Fruit fly (Drosophila melanogaster) whole organism, embryonic: ENCODE results near the gene Mal-B1.

Experiments
- Antp ChIP-seq: fragments of 200-800 bp; sonication (Bioruptor generic); optimal IDR thresholded peaks from 3 replicates; lab custom pipeline; 2016; ENCODE audit warnings: missing biosample characterization, missing genetic modification characterization
- B-H2 ChIP-seq: fragments of 200-800 bp; sonication (Bioruptor generic); optimal IDR thresholded peaks from 2 replicates; lab custom pipeline; 2018; ENCODE audit warnings: missing biosample characterization, mild to moderate bottlenecking, missing genetic modification characterization
- CG11085 ChIP-seq: fragments of 200-800 bp; sonication (Bioruptor generic); IDR thresholded peaks from 2 replicates; pipeline ENCODE4 v1.3.6; 2022; ENCODE audit warnings: missing biosample characterization, missing genetic modification characterization
- CG12155 ChIP-seq: fragments of 200-800 bp; sonication (Bioruptor generic); optimal IDR thresholded peaks from 3 replicates; lab custom pipeline; 2016; ENCODE audit warnings: missing biosample characterization, missing genetic modification characterization
- CG12219 ChIP-seq: fragments of 200-800 bp; sonication (Bioruptor generic); optimal IDR thresholded peaks from 3 replicates; lab custom pipeline; 2018; ENCODE audit warnings: missing biosample characterization, mild to moderate bottlenecking, missing genetic modification characterization
- CG12236 ChIP-seq: fragments of 200-800 bp; sonication (Bioruptor generic); optimal IDR thresholded peaks from 2 replicates; lab custom pipeline; 2016; ENCODE audit warnings: missing biosample characterization, missing genetic modification characterization
- CG12769 ChIP-seq: fragments of 200-800 bp; sonication (Bioruptor generic); optimal IDR thresholded peaks from 2 replicates; lab custom pipeline; 2019; ENCODE audit warnings: missing biosample characterization, mild to moderate bottlenecking, missing genetic modification characterization, moderate library complexity
- CG1603 ChIP-seq: fragments of 200-800 bp; sonication (Bioruptor generic); optimal IDR thresholded peaks from 2 replicates; lab custom pipeline; 2019; ENCODE audit warnings: missing biosample characterization, mild to moderate bottlenecking, missing genetic modification characterization, moderate library complexity
- CG18599 ChIP-seq: fragments of 200-800 bp; sonication (Bioruptor generic); optimal IDR thresholded peaks from 3 replicates; lab custom pipeline; 2017; ENCODE audit warnings: missing biosample characterization, missing genetic modification characterization, mild to moderate bottlenecking, moderate library complexity, missing genetic modification reagents
- CG31388 ChIP-seq: fragments of 200-800 bp; sonication (Bioruptor generic); optimal IDR thresholded peaks from 2 replicates; lab custom pipeline; 2016; ENCODE audit warnings: missing biosample characterization, missing genetic modification characterization
- CG3163 ChIP-seq: fragments of 200-800 bp; sonication (Bioruptor generic); optimal IDR thresholded peaks from 3 replicates; lab custom pipeline; 2016; ENCODE audit warnings: missing biosample characterization, missing genetic modification characterization
- CG3281 ChIP-seq: fragments of 200-800 bp; sonication (Bioruptor generic); optimal IDR thresholded peaks from 3 replicates; lab custom pipeline; 2017; ENCODE audit warnings: missing biosample characterization, mild to moderate bottlenecking, missing genetic modification characterization
- CG34224 ChIP-seq: fragments of 200-800 bp; sonication (Bioruptor generic); IDR thresholded peaks from 3 replicates; pipeline ENCODE4 v1.3.6; 2022; ENCODE audit warnings: missing biosample characterization, missing genetic modification characterization; ENCODE audit not compliant: partially characterized antibody
- CG42726 ChIP-seq: fragments of 200-800 bp; sonication (Bioruptor generic); IDR thresholded peaks from 2 replicates; pipeline ENCODE4 v1.3.6; 2022; ENCODE audit warnings: missing biosample characterization, missing genetic modification characterization; ENCODE audit not compliant: partially characterized antibody
- CG5180 ChIP-seq: fragments of 200-800 bp; sonication (Bioruptor generic); optimal IDR thresholded peaks from 3 replicates; lab custom pipeline; 2017; ENCODE audit warnings: missing biosample characterization, missing genetic modification characterization, mild to moderate bottlenecking, moderate library complexity, missing genetic modification reagents
- Drgx ChIP-seq: fragments of 200-800 bp; sonication (Bioruptor generic); IDR thresholded peaks from 2 replicates; pipeline ENCODE4 v1.3.6; 2022; ENCODE audit warnings: missing biosample characterization, missing genetic modification characterization
- E2f1 ChIP-seq: fragments of 200-800 bp; sonication (Bioruptor generic); IDR thresholded peaks from 2 replicates; pipeline ENCODE4 v1.3.6; 2022; ENCODE audit warnings: missing biosample characterization, missing genetic modification characterization
- E2f2 ChIP-seq: fragments of 200-800 bp; sonication (Bioruptor generic); IDR thresholded peaks from 2 replicates; pipeline ENCODE4 v1.3.6; 2022; ENCODE audit warnings: missing biosample characterization, missing genetic modification characterization
- GATAe ChIP-seq: fragments of 200-800 bp; sonication (Bioruptor generic); conservative IDR thresholded peaks from 2 replicates; pipeline ENCODE4 v1.3.6; 2022; ENCODE audit warnings: missing biosample characterization, missing genetic modification characterization
- Gug ChIP-seq: fragments of 200-800 bp; sonication (Bioruptor generic); IDR thresholded peaks from 4 replicates; pipeline ENCODE4 v1.3.6; 2022; ENCODE audit warnings: missing biosample characterization, missing genetic modification characterization
- HLH4C ChIP-seq: fragments of 200-800 bp; sonication (Bioruptor generic); IDR thresholded peaks from 3 replicates; pipeline ENCODE4 v1.3.6; 2022; ENCODE audit warnings: missing biosample characterization, missing genetic modification characterization; ENCODE audit not compliant: partially characterized antibody
- HLHmδ ChIP-seq: fragments of 200-800 bp; sonication (Bioruptor generic); optimal IDR thresholded peaks from 2 replicates; lab custom pipeline; 2018; ENCODE audit warnings: missing biosample characterization, mild to moderate bottlenecking, missing genetic modification characterization, moderate library complexity
- Hand ChIP-seq: fragments of 200-800 bp; sonication (Bioruptor generic); optimal IDR thresholded peaks from 2 replicates; lab custom pipeline; 2017; ENCODE audit warnings: mild to moderate bottlenecking, missing biosample characterization, missing genetic modification reagents, missing genetic modification characterization
- Hey ChIP-seq: fragments of 200-800 bp; sonication (Bioruptor generic); optimal IDR thresholded peaks from 3 replicates; lab custom pipeline; 2018; ENCODE audit warnings: missing biosample characterization, mild to moderate bottlenecking, missing genetic modification characterization
- HmgZ ChIP-seq: fragments of 200-800 bp; sonication (Bioruptor generic); optimal IDR thresholded peaks from 2 replicates; lab custom pipeline; 2018; ENCODE audit warnings: missing biosample characterization, mild to moderate bottlenecking, missing genetic modification characterization
- Lim3 ChIP-seq: fragments of 200-800 bp; sonication (Bioruptor generic); IDR thresholded peaks from 2 replicates; pipeline ENCODE4 v1.3.6; 2022; ENCODE audit warnings: missing biosample characterization, missing genetic modification characterization
- MESR4 ChIP-seq: fragments of 200-800 bp; sonication (Bioruptor generic); optimal IDR thresholded peaks from 2 replicates; lab custom pipeline; 2018; ENCODE audit warnings: missing biosample characterization, mild to moderate bottlenecking, missing genetic modification characterization, moderate library complexity
- Mad ChIP-seq: fragments of 200-800 bp; sonication (Bioruptor generic); optimal IDR thresholded peaks from 2 replicates; lab custom pipeline; 2016; ENCODE audit warnings: missing biosample characterization, missing genetic modification characterization
- Nf-YC ChIP-seq: fragments of 200-800 bp; optimal IDR thresholded peaks from 3 replicates; lab custom pipeline; 2019; ENCODE audit warnings: missing biosample characterization, mild to moderate bottlenecking, missing genetic modification characterization, moderate library complexity
- YL-1 ChIP-seq: fragments of 200-800 bp; sonication (Bioruptor generic); optimal IDR thresholded peaks from 3 replicates; lab custom pipeline; 2017; ENCODE audit warnings: missing biosample characterization, mild to moderate bottlenecking, missing genetic modification characterization
- abd-A ChIP-seq: fragments of 200-800 bp; sonication (Bioruptor generic); optimal IDR thresholded peaks from 3 replicates; lab custom pipeline; 2019; ENCODE audit warnings: missing biosample characterization, mild to moderate bottlenecking, missing genetic modification characterization, moderate library complexity
- aop ChIP-seq: fragments of 200-800 bp; sonication (Bioruptor generic); IDR thresholded peaks from 2 replicates; pipeline ENCODE4 v1.3.6; 2022; ENCODE audit warnings: missing biosample characterization, missing genetic modification characterization
- bbx ChIP-seq: fragments of 200-800 bp; sonication (Bioruptor generic); IDR thresholded peaks from 2 replicates; pipeline ENCODE4 v1.3.6; 2022; ENCODE audit warnings: missing biosample characterization, missing genetic modification characterization; ENCODE audit not compliant: partially characterized antibody
- corto ChIP-seq: fragments of 200-800 bp; sonication (Bioruptor generic); optimal IDR thresholded peaks from 2 replicates; lab custom pipeline; 2016; ENCODE audit warnings: missing biosample characterization, mild to moderate bottlenecking, missing genetic modification characterization, moderate library complexity
- dm ChIP-seq: fragments of 200-800 bp; sonication (Bioruptor generic); optimal IDR thresholded peaks from 3 replicates; lab custom pipeline; 2016; ENCODE audit warnings: missing biosample characterization, missing genetic modification characterization
- en ChIP-seq: fragments of 200-800 bp; sonication (Bioruptor generic); optimal IDR thresholded peaks from 2 replicates; lab custom pipeline; 2016; ENCODE audit warnings: missing biosample characterization, missing genetic modification characterization
- her ChIP-seq: fragments of 200-800 bp; sonication (Bioruptor generic); optimal IDR thresholded peaks from 2 replicates; lab custom pipeline; 2016; ENCODE audit warnings: missing biosample characterization, missing genetic modification characterization
- jing ChIP-seq: fragments of 200-800 bp; sonication (Bioruptor generic); optimal IDR thresholded peaks from 2 replicates; lab custom pipeline; 2018; ENCODE audit warnings: missing biosample characterization, mild to moderate bottlenecking, missing genetic modification characterization
- knrl ChIP-seq: fragments of 200-800 bp; sonication (Bioruptor generic); IDR thresholded peaks from 3 replicates; pipeline ENCODE4 v1.3.6; 2022; ENCODE audit warnings: missing biosample characterization, missing genetic modification characterization; ENCODE audit not compliant: partially characterized antibody
- lola ChIP-seq, 3 experiments: fragments of >200 bp in 2 of 3; fragments of 200-800 bp in 1 of 3; sonication (Bioruptor generic) in 1 of 3; optimal IDR thresholded peaks; 2 replicates each; lab custom pipeline; 2017 to 2019; ENCODE audit warnings: missing biosample characterization in 3 of 3, missing genetic modification characterization in 3 of 3, mild to moderate bottlenecking in 1 of 3, moderate library complexity in 1 of 3
- pzg ChIP-seq: fragments of 200-800 bp; sonication (Bioruptor generic); optimal IDR thresholded peaks from 3 replicates; lab custom pipeline; 2018; ENCODE audit warnings: missing biosample characterization, mild to moderate bottlenecking, missing genetic modification characterization, moderate library complexity
- repo ChIP-seq: fragments of 200-800 bp; sonication (Bioruptor generic); optimal IDR thresholded peaks from 2 replicates; lab custom pipeline; 2016; ENCODE audit warnings: missing biosample characterization, missing genetic modification characterization
- slbo ChIP-seq: fragments of 200-800 bp; sonication (Bioruptor generic); IDR thresholded peaks from 2 replicates; pipeline ENCODE4 v1.3.6; 2022; ENCODE audit warnings: missing biosample characterization, missing genetic modification characterization
- so ChIP-seq: fragments of 200-800 bp; sonication (Bioruptor generic); IDR thresholded peaks from 3 replicates; pipeline ENCODE4 v1.3.6; 2022; ENCODE audit warnings: missing biosample characterization, missing genetic modification characterization
- sr ChIP-seq: fragments of 200-800 bp; sonication (Bioruptor generic); IDR thresholded peaks from 3 replicates; pipeline ENCODE4 v1.3.6; 2022; ENCODE audit warnings: missing biosample characterization, missing genetic modification characterization
- sug ChIP-seq: fragments of 200-800 bp; optimal IDR thresholded peaks from 2 replicates; lab custom pipeline; 2019; ENCODE audit warnings: missing biosample characterization, mild to moderate bottlenecking, missing genetic modification characterization, moderate library complexity
- zen2 ChIP-seq: fragments of 200-800 bp; sonication (Bioruptor generic); IDR thresholded peaks from 3 replicates; pipeline ENCODE4 v1.3.6; 2022; ENCODE audit warnings: missing biosample characterization, missing genetic modification characterization; ENCODE audit not compliant: partially characterized antibody
- zf30C ChIP-seq: fragments of 200-800 bp; sonication (Bioruptor generic); optimal IDR thresholded peaks from 3 replicates; lab custom pipeline; 2018; ENCODE audit warnings: missing biosample characterization, mild to moderate bottlenecking, missing genetic modification characterization

The Mal-B1 gene

dm6 chr2L:11807697-11808226 lies 39.3 kb upstream of the Mal-B1 start (continued):
- TF ChIP-seq jing (GFP tag; lab: Kevin White, UChicago) (no peak), lola (GFP tag; optimal IDR thresholded peaks at IDR 0.05; lab: Kevin White, UChicago) (peak in 1 of 3 experiments; percentile 83), pzg (GFP tag; lab: Kevin White, UChicago) (peak; percentile 25), Hand (GFP tag; lab: Kevin White, UChicago) (peak; percentile 12), HLHmδ (GFP tag; lab: Kevin White, UChicago) (peak; percentile 20), GATAe (GFP tag; lab: Robert Waterston, UW) (no peak), CG34224 (peak; percentile 24; the same call in 1 of the 3 replicates), Hey (tag; lab: Kevin White, UChicago) (peak; percentile 34), Antp (GFP tag; lab: Kevin White, UChicago) (peak; percentile 15), CG12155 (peak; percentile 16), zf30C (GFP tag; lab: Kevin White, UChicago) (peak; percentile 16), CG3163 (GFP tag; lab: Kevin White, UChicago) (peak; percentile 28), CG12236 (GFP tag; lab: Kevin White, UChicago) (no peak), repo (GFP tag; lab: Kevin White, UChicago) (peak; percentile 48), B-H2 (GFP tag; lab: Kevin White, UChicago) (peak; percentile 44), her (GFP tag; lab: Kevin White, UChicago) (peak; percentile 34), CG12219 (peak; percentile 9), Drgx (GFP tag; lab: Robert Waterston, UW) (peak; percentile 43; the same call in 1 of the 2 replicates), Gug (GFP tag; lab: Robert Waterston, UW) (peak; percentile 13; the same call in 1 of the 4 replicates), Lim3 (GFP tag; lab: Robert Waterston, UW) (no peak), CG5180 (GFP tag; lab: Kevin White, UChicago) (no peak), dm (GFP tag; lab: Kevin White, UChicago) (peak; percentile 39), aop (GFP tag; lab: Robert Waterston, UW) (no peak), so (GFP tag; lab: Robert Waterston, UW) (peak; percentile 65; the same call in 2 of the 3 replicates), Mad (peak; percentile 2), zen2 (GFP tag; lab: Robert Waterston, UW) (0 out of 3 replicates have a peak, but pooled peaks have one; percentile 31), Nf-YC (peak; percentile 55), CG18599 (GFP tag; lab: Kevin White, UChicago) (peak; percentile 62), bbx (peak; percentile 47), CG11085 (GFP tag; lab: Robert Waterston, UW) (no peak), CG3281 (GFP tag; lab: Kevin White, UChicago) (peak; percentile 10), E2f2 (GFP tag; lab: Robert Waterston, UW) (peak; percentile 12; the same call in 1 of the 2 replicates), en (GFP tag; lab: Kevin White, UChicago) (no peak), sug (tag; lab: Kevin White, UChicago) (peak; percentile 59), CG12769 (tag; lab: Kevin White, UChicago) (peak; percentile 88), knrl (GFP tag; lab: Robert Waterston, UW) (peak; percentile 25; the same call in 1 of the 3 replicates), slbo (GFP tag; lab: Robert Waterston, UW) (peak; percentile 45; the same call in 1 of the 2 replicates), sr (GFP tag; lab: Robert Waterston, UW) (0 out of 3 replicates have a peak, but pooled peaks have one; percentile 61), CG31388 (no peak), CG42726 (GFP tag; lab: Robert Waterston, UW) (peak; percentile 81), MESR4 (GFP tag; lab: Kevin White, UChicago) (peak; percentile 28), abd-A (tag; lab: Kevin White, UChicago) (peak; percentile 95), YL-1 (GFP tag; lab: Kevin White, UChicago) (peak; percentile 6), HLH4C (GFP tag; lab: Robert Waterston, UW) (peak; percentile 14; the same call in 1 of the 3 replicates), HmgZ (tag; lab: Kevin White, UChicago) (peak; percentile 78), E2f1 (GFP tag; lab: Robert Waterston, UW) (peak; percentile 9; the same call in 1 of the 2 replicates), corto (GFP tag; lab: Kevin White, UChicago) (peak; percentile 24), CG1603 (tag; lab: Kevin White, UChicago) (peak; percentile 12)
